Fruit fly (Drosophila melanogaster): Measurements from ENCODE around the gene nudC.

- TF ChIP-seq psq (optimal IDR thresholded peaks at IDR 0.05) (no peak), CG8478 (optimal IDR thresholded peaks at IDR 0.05) (no peak)
Observed at dm6 chr3L:16860879-16861278, 56.1 kb downstream of the nudC start.

Data from whole organism.